Worm (Caenorhabditis elegans): ENCODE data around the gene ZC412.5.
A peak's percentile ranks its signal among the peaks of the same experiment; 100 is the strongest.
"Not testable (repeated sequence)": the region's sequence is repeated elsewhere in the genome, so short reads cannot be mapped to it uniquely, and the experiment has no call there.

The ZC412.5 gene

DNA sequence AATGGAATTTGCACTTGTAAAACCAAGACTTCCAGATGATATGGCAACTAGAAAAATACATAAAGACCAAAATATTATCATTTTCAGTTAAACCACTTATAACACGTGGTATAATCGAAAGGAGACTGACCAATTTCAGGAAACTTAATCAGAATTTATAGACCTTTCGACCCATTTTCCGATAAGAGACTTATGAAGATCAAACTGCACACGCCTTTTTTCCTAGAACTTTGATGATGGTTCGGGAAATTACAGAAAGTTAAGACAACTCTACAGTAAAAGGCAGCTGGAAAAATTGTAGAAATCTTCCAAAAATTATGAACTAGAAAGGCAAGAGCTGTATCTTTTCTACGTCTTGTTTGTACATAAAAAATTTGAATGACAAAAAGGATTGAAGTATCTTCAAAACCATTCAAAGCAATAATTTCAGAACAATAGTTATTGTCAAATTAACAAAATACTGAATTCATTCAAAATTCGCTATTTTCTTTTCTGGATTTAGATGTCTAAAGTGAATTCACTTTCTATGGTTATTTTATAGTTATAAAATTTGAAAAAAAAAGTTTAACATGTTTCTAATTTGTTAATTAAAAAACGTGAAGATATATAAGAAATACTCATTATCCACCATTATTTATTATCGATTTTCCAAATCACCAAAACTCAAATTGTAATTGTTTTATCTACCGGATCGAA, 18.2 kb upstream of the ZC412.5 start, which contains the start of the genes mpst-2 and H12D21.5:
Gene mpst-2, minus strand, starts transcription at position 101 of the 696 bp plus-strand sequence.
Gene H12D21.5, plus strand, starts transcription at position 646 of the 696 bp plus-strand sequence.
- TF ChIP-seq skn-1 (tag; optimal IDR thresholded peaks at IDR 0.05) (no peak), ceh-16 (tag; optimal IDR thresholded peaks at IDR 0.05) (no peak), sma-9 (GFP tag; optimal IDR thresholded peaks at IDR 0.05) (no peak), sma-9 (tag; optimal IDR thresholded peaks at IDR 0.05) (no peak), nhr-23 (tag; optimal IDR thresholded peaks at IDR 0.05) (no peak), mbf-1 (tag; optimal IDR thresholded peaks at IDR 0.05) (no peak)

DNA sequence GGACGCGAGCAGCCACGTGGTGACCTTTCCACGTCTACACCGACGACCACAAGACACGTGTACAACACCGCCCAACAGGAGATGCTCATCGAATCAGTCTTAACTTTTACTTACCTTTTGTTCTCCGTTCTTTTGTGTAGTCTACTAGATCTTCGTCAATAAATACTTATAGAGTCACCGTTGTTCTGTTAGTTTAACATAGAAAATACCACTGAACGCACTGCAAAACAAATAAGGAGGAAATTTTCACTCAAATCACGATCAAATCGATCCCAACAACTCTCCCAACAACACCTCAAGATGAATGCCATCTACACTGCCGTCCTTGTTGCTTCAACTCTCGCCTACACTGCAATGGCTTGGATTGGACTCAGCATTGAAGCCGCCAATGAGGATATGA, 15.5 kb upstream of the ZC412.5 start, which contains the start of gene nspa-2:
Gene nspa-2, plus strand, starts transcription at position 301 of the 400 bp plus-strand sequence.
- not testable (repeated sequence) for TF ChIP-seq mab-5, mdl-1, nhr-23 (tag; optimal IDR thresholded peaks at IDR 0.05)

DNA sequence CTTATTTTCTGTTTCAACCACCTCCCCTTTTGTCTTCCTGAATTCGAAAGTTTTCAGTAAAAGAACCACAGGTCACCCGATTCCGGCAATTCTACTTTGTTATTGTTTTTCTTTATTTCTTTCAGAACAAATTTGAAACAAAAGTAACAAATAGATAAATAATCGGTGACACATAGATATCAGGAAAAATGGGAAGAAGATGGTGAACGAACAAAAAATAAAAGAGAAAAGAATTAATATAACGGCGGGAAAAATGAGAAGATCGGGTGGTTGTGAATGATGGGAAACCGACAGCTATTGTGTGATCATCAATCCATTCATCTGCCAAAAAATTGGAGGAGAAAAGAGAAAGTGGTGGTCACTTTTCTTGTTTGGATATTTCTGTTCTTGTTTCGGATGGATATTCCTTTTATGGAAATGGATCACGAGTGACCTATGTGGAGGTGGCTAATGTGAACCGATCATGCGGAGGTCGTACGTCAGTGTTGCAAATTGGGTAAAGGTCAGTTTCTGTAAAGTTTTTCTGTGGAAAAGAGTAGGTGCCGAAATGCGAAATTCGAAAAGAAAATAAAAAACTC, 2.1 kb upstream of the ZC412.5 start:
- no peak for TF ChIP-seq ztf-4 (tag; optimal IDR thresholded peaks at IDR 0.05)
- peak; percentile 26 for TF ChIP-seq blmp-1 (tag; optimal IDR thresholded peaks at IDR 0.05; ENCODE audit: insufficient read depth)

DNA sequence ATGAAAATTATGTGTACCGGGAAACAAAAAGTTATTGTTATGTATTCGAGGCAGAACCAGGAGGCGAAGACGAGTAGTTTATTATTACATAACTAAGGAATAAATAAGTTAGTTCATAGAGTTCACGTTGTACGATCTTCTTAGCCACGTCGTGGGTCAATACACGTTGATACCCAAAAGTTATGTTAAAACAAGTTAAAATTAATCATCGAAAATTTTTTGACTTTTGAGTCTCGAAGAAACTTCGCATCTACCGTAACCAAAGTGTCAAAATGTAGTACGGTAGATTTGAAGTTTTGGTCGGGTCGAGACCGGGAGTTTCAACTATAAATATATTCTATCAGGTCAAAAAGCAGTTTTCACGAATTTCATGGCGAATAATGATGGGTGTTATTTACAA, 1.5 kb upstream of the ZC412.5 start, which contains the start of gene ZC412.10:
Gene ZC412.10, minus strand, starts transcription at position 101 of the 400 bp plus-strand sequence.
- TF ChIP-seq alr-1, crh-2, nhr-10 (tag; optimal IDR thresholded peaks at IDR 0.05): not testable (repeated sequence)

DNA sequence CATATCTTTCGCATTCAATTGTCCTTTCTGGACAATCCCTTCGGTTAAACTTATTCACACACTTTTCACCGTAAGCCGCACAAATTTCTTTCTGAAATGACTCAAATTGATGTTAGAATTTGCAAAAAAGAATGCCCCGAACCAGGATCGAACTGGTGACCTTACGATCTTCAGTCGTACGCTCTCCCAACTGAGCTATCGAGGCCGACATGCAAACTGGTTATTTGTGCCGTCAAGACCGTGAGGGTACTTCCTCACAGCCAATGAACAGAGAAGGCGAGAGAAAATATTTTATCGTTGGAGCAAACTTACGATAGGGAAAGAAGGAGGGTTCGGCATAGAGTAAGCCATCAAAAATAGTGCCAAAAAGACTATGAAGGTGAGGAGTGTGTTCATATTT, 986 bp upstream of the ZC412.5 start:
- no peak for TF ChIP-seq nhr-11 (tag; optimal IDR thresholded peaks at IDR 0.05)
- TF ChIP-seq nhr-6 (tag; optimal IDR thresholded peaks at IDR 0.05) = no peak
- TF ChIP-seq ztf-1 (GFP tag; conservative IDR thresholded peaks at IDR 0.05) = no peak
- TF ChIP-seq egl-27 (tag; optimal IDR thresholded peaks at IDR 0.05) = peak; percentile 12
- peak; percentile 15 for TF ChIP-seq sma-3 (GFP tag; optimal IDR thresholded peaks at IDR 0.05)
- no peak for TF ChIP-seq ceh-82 (tag; optimal IDR thresholded peaks at IDR 0.05)
- no peak for TF ChIP-seq dmd-4 (tag; optimal IDR thresholded peaks at IDR 0.05)
- TF ChIP-seq lsy-2 (tag; optimal IDR thresholded peaks at IDR 0.05) = peak in 1 of 2 experiments; percentile 50
- no peak for TF ChIP-seq ceh-16 (tag; optimal IDR thresholded peaks at IDR 0.05)
- no peak for TF ChIP-seq peb-1 (tag; optimal IDR thresholded peaks at IDR 0.05)
- no peak for TF ChIP-seq ztf-4 (tag; optimal IDR thresholded peaks at IDR 0.05)
- peak; percentile 38 for TF ChIP-seq C34F6.9 (tag; optimal IDR thresholded peaks at IDR 0.05)
- peak; percentile 57 for TF ChIP-seq sma-9 (GFP tag; optimal IDR thresholded peaks at IDR 0.05)
- no peak for TF ChIP-seq sma-9 (tag; optimal IDR thresholded peaks at IDR 0.05)
- no peak for TF ChIP-seq elt-3 (tag; optimal IDR thresholded peaks at IDR 0.05)
- TF ChIP-seq nhr-129 (tag; optimal IDR thresholded peaks at IDR 0.05) = peak; percentile 70
- no peak for TF ChIP-seq skn-1 (tag; optimal IDR thresholded peaks at IDR 0.05)
- TF ChIP-seq fos-1 (tag; optimal IDR thresholded peaks at IDR 0.05) = peak; percentile 11
- no peak for TF ChIP-seq aly-2 (tag; optimal IDR thresholded peaks at IDR 0.05)
- TF ChIP-seq ama-1 (optimal IDR thresholded peaks at IDR 0.05) = no peak
- peak; percentile 97 for TF ChIP-seq snpc-4 (tag; optimal IDR thresholded peaks at IDR 0.05)
- no peak for TF ChIP-seq mdl-1 (tag; optimal IDR thresholded peaks at IDR 0.05)
- no peak for TF ChIP-seq R02D3.7 (tag; optimal IDR thresholded peaks at IDR 0.05)
- TF ChIP-seq nhr-21 (tag; optimal IDR thresholded peaks at IDR 0.05) = peak; percentile 23
- TF ChIP-seq unc-55 (GFP tag; optimal IDR thresholded peaks at IDR 0.05) = peak; percentile 48
- no peak for TF ChIP-seq alr-1 (tag; optimal IDR thresholded peaks at IDR 0.05)
- TF ChIP-seq elt-1 (tag; optimal IDR thresholded peaks at IDR 0.05) = no peak
- peak; percentile 26 for TF ChIP-seq F13H6.1 (tag; optimal IDR thresholded peaks at IDR 0.05)
- no peak for TF ChIP-seq unc-39 (tag; optimal IDR thresholded peaks at IDR 0.05)
- no peak for TF ChIP-seq zag-1 (tag; optimal IDR thresholded peaks at IDR 0.05)
- peak; percentile 52 for TF ChIP-seq gmeb-1 (tag; optimal IDR thresholded peaks at IDR 0.05)
- TF ChIP-seq crh-2 (tag; optimal IDR thresholded peaks at IDR 0.05) = peak; percentile 7
- TF ChIP-seq blmp-1 (tag; optimal IDR thresholded peaks at IDR 0.05; ENCODE audit: insufficient read depth) = no peak
- no peak for TF ChIP-seq nhr-23 (tag; optimal IDR thresholded peaks at IDR 0.05)

Data from whole organism, L2 larva.